Worm (Caenorhabditis elegans) whole organism, L1 larva: Measurements from ENCODE around the gene pat-12.
"Not testable (repeated sequence)": the region's sequence is repeated elsewhere in the genome, so short reads cannot be mapped to it uniquely, and the experiment has no call there.

Source experiments
- C04F5.9 ChIP-seq: sonication (generic microtip); optimal IDR thresholded peaks from 2 replicates; lab custom pipeline; 2016; ENCODE audit warnings: missing genetic modification characterization, missing compliant biosample characterization
- C34B4.2 ChIP-seq: sonication (generic microtip); optimal IDR thresholded peaks from 2 replicates; lab custom pipeline; 2017; ENCODE audit warnings: mild to moderate bottlenecking, missing genetic modification characterization, missing compliant biosample characterization
- blmp-1 ChIP-seq: fragments of 150-350 bp; optimal IDR thresholded peaks from 2 replicates; lab custom pipeline; 2014; ENCODE audit warnings: missing biosample characterization, missing genetic modification characterization
- ceh-90 ChIP-seq: sonication (generic microtip); optimal IDR thresholded peaks from 2 replicates; lab custom pipeline; 2016; ENCODE audit warnings: missing genetic modification characterization, missing compliant biosample characterization
- dpl-1 ChIP-seq, 3 experiments: fragments of 150-350 bp in 2 of 3; sonication (generic microtip) in 1 of 3; optimal IDR thresholded peaks; 2 replicates each; lab custom pipeline; 2014 to 2017; ENCODE audit warnings: missing biosample characterization in 3 of 3, missing genetic modification characterization in 3 of 3, missing genetic modification reagents in 3 of 3
- dsc-1 ChIP-seq: sonication (generic microtip); optimal IDR thresholded peaks from 2 replicates; lab custom pipeline; 2016; ENCODE audit warnings: mild to moderate bottlenecking, missing genetic modification characterization, missing compliant biosample characterization
- efl-1 ChIP-seq, 4 experiments: fragments of 150-350 bp; optimal IDR thresholded peaks in 3 of 4; peaks in 1 of 4; 1 replicate in 1 of 4; 2 replicates in 3 of 4; lab custom pipeline; 2014; ENCODE audit warnings: missing biosample characterization in 2 of 4, missing genetic modification characterization in 2 of 4, missing genetic modification reagents in 2 of 4
- elt-2 ChIP-seq: sonication (generic microtip); optimal IDR thresholded peaks from 2 replicates; lab custom pipeline; 2016; ENCODE audit warnings: missing genetic modification characterization, mild to moderate bottlenecking, inconsistent platforms, missing compliant biosample characterization, missing genetic modification reagents
- elt-3 ChIP-seq, 6 experiments: fragments of 150-350 bp in 1 of 6; sonication (generic microtip); optimal IDR thresholded peaks; 2 replicates each; lab custom pipeline; 2017 to 2018; ENCODE audit warnings: missing biosample characterization in 6 of 6, missing genetic modification characterization in 6 of 6, inconsistent platforms in 1 of 6
- fos-1 ChIP-seq: fragments of 150-350 bp; optimal IDR thresholded peaks from 2 replicates; lab custom pipeline; 2014; ENCODE audit warnings: missing biosample characterization, missing genetic modification characterization
- grh-1 ChIP-seq: fragments of 200-800 bp; sonication (Bioruptor generic); IDR thresholded peaks from 2 replicates; pipeline ENCODE4 v1.3.6; 2022; ENCODE audit warnings: missing genetic modification reagents, missing genetic modification characterization, missing compliant biosample characterization
- hlh-17 ChIP-seq: fragments of 200-800 bp; sonication (Bioruptor generic); optimal IDR thresholded peaks from 2 replicates; lab custom pipeline; 2018; ENCODE audit warnings: missing genetic modification characterization, mild to moderate bottlenecking, missing compliant biosample characterization, moderate library complexity, borderline replicate concordance
- hpl-2 ChIP-seq: fragments of 150-350 bp; optimal IDR thresholded peaks from 2 replicates; lab custom pipeline; 2014; ENCODE audit warnings: missing biosample characterization, missing genetic modification reagents, missing genetic modification characterization
- isw-1 ChIP-seq: fragments of 200-800 bp; sonication (Bioruptor generic); IDR thresholded peaks from 2 replicates; pipeline ENCODE4 v1.3.6; 2022; ENCODE audit warnings: missing genetic modification characterization, missing compliant biosample characterization
- lin-13 ChIP-seq: fragments of 150-350 bp; optimal IDR thresholded peaks from 2 replicates; lab custom pipeline; 2014; ENCODE audit warnings: missing biosample characterization, missing genetic modification reagents, missing genetic modification characterization
- lin-39 ChIP-seq: fragments of 150-350 bp; optimal IDR thresholded peaks from 2 replicates; lab custom pipeline; 2014; ENCODE audit warnings: missing biosample characterization, missing genetic modification reagents, missing genetic modification characterization
- lsy-2 ChIP-seq, 2 experiments: fragments of 150-350 bp; optimal IDR thresholded peaks; 2 replicates each; lab custom pipeline; 2014; ENCODE audit warnings: missing biosample characterization in 2 of 2, missing genetic modification characterization in 2 of 2
- mef-2 ChIP-seq: fragments of 150-350 bp; optimal IDR thresholded peaks from 2 replicates; lab custom pipeline; 2014; ENCODE audit warnings: missing biosample characterization, missing genetic modification characterization
- mep-1 ChIP-seq: fragments of 150-350 bp; optimal IDR thresholded peaks from 2 replicates; lab custom pipeline; 2014; ENCODE audit warnings: missing biosample characterization, missing genetic modification characterization
- nhr-11 ChIP-seq: fragments of 150-350 bp; optimal IDR thresholded peaks from 2 replicates; lab custom pipeline; 2014; ENCODE audit warnings: missing biosample characterization, missing genetic modification characterization
- nhr-12 ChIP-seq: sonication (generic microtip); optimal IDR thresholded peaks from 2 replicates; lab custom pipeline; 2017; ENCODE audit warnings: missing biosample characterization, missing genetic modification characterization
- nhr-19 ChIP-seq: fragments of 200-800 bp; sonication (Bioruptor generic); conservative IDR thresholded peaks from 2 replicates; pipeline ENCODE4 v1.3.6; 2022; ENCODE audit warnings: missing genetic modification characterization, missing compliant biosample characterization
- pax-3 ChIP-seq: fragments of 200-800 bp; sonication (Bioruptor generic); optimal IDR thresholded peaks from 2 replicates; lab custom pipeline; 2018; ENCODE audit warnings: mild to moderate bottlenecking, missing genetic modification characterization, moderate library complexity, missing compliant biosample characterization
- rnt-1 ChIP-seq: sonication (generic microtip); optimal IDR thresholded peaks from 2 replicates; lab custom pipeline; 2016; ENCODE audit warnings: mild to moderate bottlenecking, missing genetic modification characterization, moderate library complexity, missing compliant biosample characterization
- sptf-1 ChIP-seq: fragments of 150-350 bp; optimal IDR thresholded peaks from 2 replicates; lab custom pipeline; 2014; ENCODE audit warnings: missing biosample characterization, missing genetic modification characterization
- tbx-2 ChIP-seq: sonication (generic microtip); optimal IDR thresholded peaks from 2 replicates; lab custom pipeline; 2016; ENCODE audit warnings: missing genetic modification characterization, missing compliant biosample characterization
- tlp-1 ChIP-seq: fragments of 150-350 bp; optimal IDR thresholded peaks from 2 replicates; lab custom pipeline; 2014; ENCODE audit warnings: missing biosample characterization, missing genetic modification characterization
- unc-130 ChIP-seq: fragments of 150-350 bp; optimal IDR thresholded peaks from 2 replicates; lab custom pipeline; 2017; ENCODE audit warnings: missing biosample characterization, missing genetic modification characterization, inconsistent platforms
- xbp-1 ChIP-seq: sonication (generic microtip); optimal IDR thresholded peaks from 2 replicates; lab custom pipeline; 2016; ENCODE audit warnings: missing genetic modification characterization, missing compliant biosample characterization
- zag-1 ChIP-seq: fragments of 150-350 bp; optimal IDR thresholded peaks from 2 replicates; lab custom pipeline; 2014; ENCODE audit warnings: missing biosample characterization, missing genetic modification characterization
- ztf-11 ChIP-seq, 2 experiments: sonication (generic microtip); optimal IDR thresholded peaks; 2 replicates each; lab custom pipeline; 2016 to 2017; ENCODE audit warnings: missing genetic modification characterization in 2 of 2, missing biosample characterization in 1 of 2, missing compliant biosample characterization in 1 of 2

The pat-12 gene

DNA sequence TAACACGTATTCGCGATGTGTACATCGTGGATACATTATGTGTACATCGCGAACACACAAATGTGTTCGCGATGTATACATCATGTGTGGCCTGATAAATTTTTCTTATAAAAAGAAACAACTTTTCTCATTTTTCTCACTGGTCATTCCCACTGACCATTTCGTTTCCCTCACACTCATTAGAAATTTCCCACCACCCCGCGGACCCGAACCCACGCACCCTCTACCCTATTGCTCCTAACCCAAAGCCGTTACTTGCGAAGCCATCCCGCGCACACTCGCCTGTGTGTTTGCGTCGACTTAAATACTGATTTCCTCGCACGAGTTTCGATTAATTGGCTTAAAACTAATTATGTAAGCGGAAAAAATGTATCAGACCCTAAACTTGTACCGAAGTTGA lies 53.4 kb downstream of the pat-12 start:
- 0 out of 2 replicates have a peak, but pooled peaks have one; percentile 11 for TF ChIP-seq nhr-19 (GFP tag; lab: Robert Waterston, UW)
- TF ChIP-seq elt-3 (tag; optimal IDR thresholded peaks at IDR 0.05; lab: Kevin White, UChicago), result no peak
- TF ChIP-seq C34B4.2 (tag; lab: Kevin White, UChicago), result no peak
- TF ChIP-seq efl-1 (optimal IDR thresholded peaks at IDR 0.05; lab: Kevin White, UChicago), result no peak
- TF ChIP-seq efl-1 (GFP tag; optimal IDR thresholded peaks at IDR 0.05 in 1 of 2; lab: Kevin White, UChicago), result peak in 1 of 2 experiments; percentile 38
- no peak for TF ChIP-seq lsy-2 (tag; optimal IDR thresholded peaks at IDR 0.05; lab: Kevin White, UChicago)
- TF ChIP-seq grh-1 (GFP tag; lab: Robert Waterston, UW), result no peak
- peak; percentile 32 for TF ChIP-seq rnt-1 (tag; lab: Kevin White, UChicago)
- TF ChIP-seq fos-1 (tag; lab: Kevin White, UChicago), result no peak

ce11 chrIII:696372-696771 lies 55.9 kb downstream of the pat-12 start, which contains the start of gene sel-15:
Gene sel-15 (minus strand): TSS chrIII:696472.
- no peak for TF ChIP-seq zag-1 (tag; lab: Kevin White, UChicago)
- no peak for TF ChIP-seq mef-2 (tag; lab: Kevin White, UChicago)
- TF ChIP-seq C04F5.9 (tag; lab: Kevin White, UChicago), result no peak
- TF ChIP-seq C34B4.2 (tag; lab: Kevin White, UChicago), result no peak
- no peak for TF ChIP-seq elt-3 (tag; optimal IDR thresholded peaks at IDR 0.05; lab: Kevin White, UChicago)
- no peak for TF ChIP-seq lin-39 (tag; lab: Kevin White, UChicago)
- TF ChIP-seq tlp-1 (tag; lab: Kevin White, UChicago), result no peak
- no peak for TF ChIP-seq dsc-1 (tag; lab: Kevin White, UChicago)
- no peak for TF ChIP-seq grh-1 (GFP tag; lab: Robert Waterston, UW)
- no peak for TF ChIP-seq dpl-1 (GFP tag; optimal IDR thresholded peaks at IDR 0.05; lab: Kevin White, UChicago)
- no peak for TF ChIP-seq blmp-1 (tag; lab: Kevin White, UChicago)
- no peak for TF ChIP-seq mep-1 (tag; lab: Kevin White, UChicago)
- TF ChIP-seq unc-130 (tag; lab: Kevin White, UChicago), result no peak

DNA sequence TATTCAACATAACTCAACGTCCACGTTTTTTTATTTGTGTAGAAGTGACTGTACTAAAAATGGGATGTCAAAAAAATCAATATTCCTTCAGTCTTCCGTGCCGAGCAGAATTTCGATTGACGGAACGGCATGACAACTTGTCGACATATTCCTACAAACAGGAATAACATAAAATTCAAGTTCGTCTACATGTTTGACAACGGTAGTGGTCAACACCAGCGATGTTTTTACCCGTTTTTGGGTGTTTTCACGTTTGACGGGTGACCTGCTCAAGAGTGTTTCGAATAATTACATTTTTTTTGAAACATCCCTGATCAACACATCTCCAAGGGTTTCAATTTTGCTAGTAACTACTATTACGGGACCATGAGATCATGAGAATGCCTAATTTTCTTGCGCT lies 60.3 kb downstream of the pat-12 start, which contains the start of gene W02B3.7:
Gene W02B3.7 (minus strand): TSS at position 101 of the 400 bp plus-strand sequence.
- no peak for TF ChIP-seq hpl-2 (GFP tag; lab: Kevin White, UChicago)
- no peak for TF ChIP-seq lin-13
- no peak for TF ChIP-seq elt-2 (tag; lab: Kevin White, UChicago)
- no peak for TF ChIP-seq ztf-11 (tag; optimal IDR thresholded peaks at IDR 0.05; lab: Kevin White, UChicago)
- TF ChIP-seq ceh-90 (tag; lab: Kevin White, UChicago), result no peak
- no peak for TF ChIP-seq C04F5.9 (tag; lab: Kevin White, UChicago)
- no peak for TF ChIP-seq pax-3
- TF ChIP-seq grh-1 (GFP tag; lab: Robert Waterston, UW), result no peak
- TF ChIP-seq nhr-12, result no peak
- TF ChIP-seq sptf-1 (tag; lab: Kevin White, UChicago), result no peak
- TF ChIP-seq unc-130 (tag; lab: Kevin White, UChicago), result no peak
- TF ChIP-seq isw-1 (GFP tag; lab: Robert Waterston, UW), result no peak
- no peak for TF ChIP-seq tbx-2 (tag; lab: Kevin White, UChicago)

DNA sequence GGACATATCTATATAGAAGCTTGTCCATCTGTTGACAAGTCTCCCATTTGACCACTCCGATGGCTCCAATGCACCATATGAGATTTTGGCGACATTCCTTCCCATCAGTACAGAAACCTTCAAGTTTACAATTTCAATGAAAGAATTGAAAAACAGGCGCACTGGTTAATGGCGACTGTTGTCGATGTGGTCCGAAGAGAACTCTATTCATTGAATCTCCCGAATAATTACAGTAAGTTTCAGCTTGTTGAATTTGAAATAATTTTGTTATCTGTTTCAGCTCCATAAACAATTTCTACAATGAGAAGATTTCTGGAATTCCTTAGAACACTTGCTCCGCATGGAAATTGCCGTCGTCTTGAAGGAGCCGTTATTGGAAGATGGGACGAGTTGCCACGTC lies 63.4 kb downstream of the pat-12 start, which contains the start of gene elf-1:
Gene elf-1 (plus strand): TSS at position 301 of the 400 bp plus-strand sequence.
- TF ChIP-seq xbp-1 (tag; lab: Kevin White, UChicago); efl-1 (optimal IDR thresholded peaks at IDR 0.05; lab: Kevin White, UChicago); efl-1 (GFP tag; optimal IDR thresholded peaks at IDR 0.05 in 1 of 2; lab: Kevin White, UChicago); hlh-17 (GFP tag; lab: Kevin White, UChicago): not testable (repeated sequence)

DNA sequence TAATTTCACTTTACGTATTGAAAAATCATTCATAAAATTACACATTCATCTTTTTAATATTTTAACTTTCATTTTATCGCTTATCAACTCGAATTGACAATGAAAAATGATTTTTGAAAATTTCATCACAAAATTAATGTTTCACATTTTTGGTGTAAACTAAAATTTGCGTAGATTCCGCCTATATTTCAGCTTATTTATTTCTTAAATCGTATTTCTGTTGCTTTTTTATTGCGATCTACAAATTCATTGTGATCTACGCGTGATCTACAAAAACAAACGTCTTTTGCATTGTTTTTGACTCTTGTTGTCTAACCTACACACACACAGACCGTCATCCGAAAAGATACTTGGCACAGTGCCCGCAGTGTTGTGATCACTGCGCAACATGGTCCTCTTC lies 64.1 kb downstream of the pat-12 start:
- TF ChIP-seq ceh-90 (tag; lab: Kevin White, UChicago), result no peak
- no peak for TF ChIP-seq nhr-11 (tag; lab: Kevin White, UChicago)
- no peak for TF ChIP-seq efl-1 (optimal IDR thresholded peaks at IDR 0.05; lab: Kevin White, UChicago)
- TF ChIP-seq efl-1 (GFP tag; optimal IDR thresholded peaks at IDR 0.05 in 1 of 2; lab: Kevin White, UChicago), result peak in 1 of 2 experiments; percentile 64
